Worm (Caenorhabditis elegans): ENCODE measurements around the gene cyp-33E1.

The cyp-33E1 gene

DNA sequence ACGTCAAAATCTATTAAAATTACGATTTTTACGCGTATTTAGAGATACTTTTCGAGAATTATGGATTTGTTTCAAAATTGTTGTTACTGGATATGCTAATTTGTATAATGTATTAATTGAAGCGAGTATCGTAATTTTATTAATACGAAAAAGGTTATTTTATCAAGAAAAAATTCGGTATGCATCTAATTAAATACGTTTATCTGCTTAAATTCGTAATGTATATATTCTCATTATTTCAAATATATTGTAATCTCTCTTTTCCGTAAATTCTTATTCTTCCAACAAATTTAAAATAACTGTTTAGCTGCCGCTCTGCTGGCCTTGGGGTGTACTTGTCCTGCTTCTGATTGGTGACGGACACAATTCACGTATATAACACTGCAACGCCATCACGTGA is 17.4 kb downstream of the cyp-33E1 start, which contains the start of gene dgk-4:
dgk-4 (plus strand) TSS at position 301 of the 400 bp plus-strand sequence.
- TF ChIP-seq unc-62 (GFP tag; optimal IDR thresholded peaks at IDR 0.05 in 1 of 2) (no peak), unc-62 (tag; optimal IDR thresholded peaks at IDR 0.05) (no peak), mep-1 (tag; optimal IDR thresholded peaks at IDR 0.05) (no peak), sdz-12 (GFP tag; optimal IDR thresholded peaks at IDR 0.05) (no peak), ceh-44 (GFP tag; IDR thresholded peaks at IDR 0.05) (no peak), F49E8.2 (tag; optimal IDR thresholded peaks at IDR 0.05; ENCODE audit: borderline replicate concordance) (no peak), nhr-6 (tag; optimal IDR thresholded peaks at IDR 0.05) (no peak), mdl-1 (tag; optimal IDR thresholded peaks at IDR 0.05) (no peak), pha-4 (GFP tag; IDR thresholded peaks at IDR 0.05) (no peak), pha-4 (tag; optimal IDR thresholded peaks at IDR 0.05) (no peak), egl-43 (GFP tag; IDR thresholded peaks at IDR 0.05) (no peak), fkh-10 (GFP tag; optimal IDR thresholded peaks at IDR 0.05) (no peak), hmg-1.1 (GFP tag; IDR thresholded peaks at IDR 0.05) (no peak), fos-1 (tag; optimal IDR thresholded peaks at IDR 0.05) (no peak)

DNA sequence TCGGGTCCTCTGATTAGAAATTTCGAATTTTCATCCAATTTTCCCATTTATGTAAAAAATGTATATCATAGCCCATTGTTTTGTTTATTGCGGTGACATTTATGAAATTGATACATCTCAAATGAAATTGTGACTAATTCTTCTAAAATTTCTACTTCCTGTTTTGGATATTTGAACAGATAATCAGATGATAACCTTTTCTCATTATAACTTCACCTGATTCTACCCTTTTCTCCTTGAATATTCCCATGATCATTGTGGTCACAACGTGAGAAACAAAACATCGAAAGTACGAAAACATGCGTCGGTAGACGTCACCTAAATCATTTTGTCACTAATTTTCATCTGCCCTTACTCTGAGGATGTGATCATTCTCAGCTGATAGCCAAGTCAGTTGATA is 18.2 kb downstream of the cyp-33E1 start:
- TF ChIP-seq hlh-30 (tag; optimal IDR thresholded peaks at IDR 0.05; ENCODE audit: insufficient read depth) (peak; percentile 29), jun-1 (tag; optimal IDR thresholded peaks at IDR 0.05) (no peak), saeg-2 (GFP tag; IDR thresholded peaks at IDR 0.05) (no peak)

- peak; percentile 37 for TF ChIP-seq nhr-11 (tag; optimal IDR thresholded peaks at IDR 0.05)
- no peak for TF ChIP-seq nhr-41 (GFP tag; IDR thresholded peaks at IDR 0.05)
- peak; percentile 33 for TF ChIP-seq hlh-30 (tag; optimal IDR thresholded peaks at IDR 0.05; ENCODE audit: insufficient read depth)
- TF ChIP-seq mep-1 (tag; optimal IDR thresholded peaks at IDR 0.05): peak; percentile 57
- peak; percentile 37; the same call in 1 of the 2 replicates for TF ChIP-seq set-16 (GFP tag; IDR thresholded peaks at IDR 0.05)
- no peak for TF ChIP-seq ceh-28 (tag; optimal IDR thresholded peaks at IDR 0.05)
- TF ChIP-seq unc-62 (GFP tag; optimal IDR thresholded peaks at IDR 0.05 in 1 of 2): peak in 1 of 2 experiments; percentile 96
- no peak for TF ChIP-seq unc-62 (tag; optimal IDR thresholded peaks at IDR 0.05)
- TF ChIP-seq dmd-6 (GFP tag; IDR thresholded peaks at IDR 0.05): no peak
- peak; percentile 29 to 50 for TF ChIP-seq lsy-2 (tag; optimal IDR thresholded peaks at IDR 0.05)
- TF ChIP-seq ctbp-1 (GFP tag; IDR thresholded peaks at IDR 0.05): peak; percentile 55; the same call in 1 of the 2 replicates
- TF ChIP-seq aha-1 (tag): peak; percentile 95
- peak; percentile 7 for TF ChIP-seq fkh-10 (GFP tag; optimal IDR thresholded peaks at IDR 0.05)
- no peak for TF ChIP-seq attf-4 (tag; optimal IDR thresholded peaks at IDR 0.05)
- peak; percentile 51 for TF ChIP-seq hlh-11 (tag; optimal IDR thresholded peaks at IDR 0.05)
- TF ChIP-seq mes-2 (tag; optimal IDR thresholded peaks at IDR 0.05; ENCODE audit: poor library complexity, severe bottlenecking): peak; percentile 14
- peak; percentile 50 for TF ChIP-seq rbr-2 (tag; optimal IDR thresholded peaks at IDR 0.05)
- peak; percentile 68 for TF ChIP-seq hmg-1.1 (GFP tag; IDR thresholded peaks at IDR 0.05)
Observed at ce11 chrIV:8629609-8630052, 18.8 kb downstream of the cyp-33E1 start.

ce11 chrIV:8628262-8628661 is 20.1 kb downstream of the cyp-33E1 start:
- no peak for TF ChIP-seq daf-19 (GFP tag; conservative IDR thresholded peaks at IDR 0.05)

- TF ChIP-seq dve-1 (tag; optimal IDR thresholded peaks at IDR 0.05; ENCODE audit: insufficient read depth) (peak; percentile 14), mep-1 (tag; optimal IDR thresholded peaks at IDR 0.05) (peak; percentile 51), nhr-42 (GFP tag; IDR thresholded peaks at IDR 0.05) (no peak), fos-1 (tag; optimal IDR thresholded peaks at IDR 0.05) (no peak), rbr-2 (tag; optimal IDR thresholded peaks at IDR 0.05) (peak; percentile 4), F44E2.7 (GFP tag; IDR thresholded peaks at IDR 0.05) (no peak), ZK337.2 (GFP tag; IDR thresholded peaks at IDR 0.05) (no peak), lsy-2 (tag; optimal IDR thresholded peaks at IDR 0.05) (peak in 1 of 2 experiments; percentile 44), Y5F2A.4 (GFP tag; optimal IDR thresholded peaks at IDR 0.05) (no peak), snpc-4 (tag; optimal IDR thresholded peaks at IDR 0.05) (no peak), ctbp-1 (GFP tag; IDR thresholded peaks at IDR 0.05) (no peak), egl-43 (GFP tag; IDR thresholded peaks at IDR 0.05) (peak; percentile 43; the same call in 1 of the 2 replicates), aha-1 (tag) (peak; percentile 89), nhr-48 (tag; optimal IDR thresholded peaks at IDR 0.05) (no peak), ztf-11 (tag; optimal IDR thresholded peaks at IDR 0.05) (no peak), egl-27 (tag; optimal IDR thresholded peaks at IDR 0.05) (no peak), nhr-25 (tag; optimal IDR thresholded peaks at IDR 0.05; ENCODE audit: borderline replicate concordance, insufficient read depth) (peak; percentile 28), mes-2 (tag; optimal IDR thresholded peaks at IDR 0.05; ENCODE audit: poor library complexity, severe bottlenecking) (peak; percentile 53), daf-16 (GFP tag; optimal IDR thresholded peaks at IDR 0.05) (no peak), daf-16 (tag; optimal IDR thresholded peaks at IDR 0.05) (peak; percentile 48), madf-5 (GFP tag; IDR thresholded peaks at IDR 0.05) (no peak)
Observed at ce11 chrIV:8627328-8627727, 21.1 kb downstream of the cyp-33E1 start, which contains the start of gene F42A9.11. Gene F42A9.11, plus strand, starts transcription at chrIV:8627637.
